Fruit fly (Drosophila melanogaster) whole organism, embryonic: Measurements from ENCODE around the gene CG43880.

Experiments
- ATbp ChIP-seq: fragments of 200-800 bp; sonication (Bioruptor generic); optimal IDR thresholded peaks from 2 replicates; lab custom pipeline; 2017; ENCODE audit warnings: missing biosample characterization, mild to moderate bottlenecking, missing genetic modification characterization, missing genetic modification reagents
- CG10267 ChIP-seq: fragments of 200-800 bp; sonication (Bioruptor generic); optimal IDR thresholded peaks from 2 replicates; lab custom pipeline; 2018; ENCODE audit warnings: missing biosample characterization, mild to moderate bottlenecking, missing genetic modification characterization, moderate library complexity
- CG10979 ChIP-seq: fragments of 200-800 bp; sonication (Bioruptor generic); optimal IDR thresholded peaks from 2 replicates; lab custom pipeline; 2018; ENCODE audit warnings: missing biosample characterization, mild to moderate bottlenecking, missing genetic modification characterization, moderate library complexity
- CG11247 ChIP-seq: fragments of 200-800 bp; sonication (Bioruptor generic); IDR thresholded peaks from 2 replicates; pipeline ENCODE4 v1.3.6; 2022; ENCODE audit warnings: missing biosample characterization, missing genetic modification characterization
- CG11456 ChIP-seq: fragments of 200-800 bp; sonication (Bioruptor generic); IDR thresholded peaks from 3 replicates; pipeline ENCODE4 v1.3.6; 2022; ENCODE audit warnings: missing biosample characterization, missing genetic modification characterization
- CG11723 ChIP-seq: fragments of 200-800 bp; sonication (Bioruptor generic); optimal IDR thresholded peaks from 2 replicates; lab custom pipeline; 2017; ENCODE audit warnings: missing biosample characterization, mild to moderate bottlenecking, missing genetic modification characterization
- CG12155 ChIP-seq: fragments of 200-800 bp; sonication (Bioruptor generic); optimal IDR thresholded peaks from 3 replicates; lab custom pipeline; 2016; ENCODE audit warnings: missing biosample characterization, missing genetic modification characterization
- CG12391 ChIP-seq: fragments of 200-800 bp; sonication (Bioruptor generic); optimal IDR thresholded peaks from 3 replicates; lab custom pipeline; 2018; ENCODE audit warnings: missing biosample characterization, mild to moderate bottlenecking, missing genetic modification characterization, moderate library complexity
- CG13424 ChIP-seq: fragments of 200-800 bp; sonication (Bioruptor generic); optimal IDR thresholded peaks from 2 replicates; lab custom pipeline; 2019; ENCODE audit warnings: missing biosample characterization, mild to moderate bottlenecking, missing genetic modification characterization, moderate library complexity
- CG13894 ChIP-seq: fragments of 200-800 bp; sonication (Bioruptor generic); optimal IDR thresholded peaks from 3 replicates; lab custom pipeline; 2018; ENCODE audit warnings: missing biosample characterization, mild to moderate bottlenecking, missing genetic modification characterization, moderate library complexity
- CG3281 ChIP-seq: fragments of 200-800 bp; sonication (Bioruptor generic); optimal IDR thresholded peaks from 3 replicates; lab custom pipeline; 2017; ENCODE audit warnings: missing biosample characterization, mild to moderate bottlenecking, missing genetic modification characterization
- CG34224 ChIP-seq: fragments of 200-800 bp; sonication (Bioruptor generic); IDR thresholded peaks from 3 replicates; pipeline ENCODE4 v1.3.6; 2022; ENCODE audit warnings: missing biosample characterization, missing genetic modification characterization; ENCODE audit not compliant: partially characterized antibody
- CG5180 ChIP-seq: fragments of 200-800 bp; sonication (Bioruptor generic); optimal IDR thresholded peaks from 3 replicates; lab custom pipeline; 2017; ENCODE audit warnings: missing biosample characterization, missing genetic modification characterization, mild to moderate bottlenecking, moderate library complexity, missing genetic modification reagents
- CG6765 ChIP-seq: fragments of 200-800 bp; sonication (Bioruptor generic); optimal IDR thresholded peaks from 3 replicates; lab custom pipeline; 2017; ENCODE audit warnings: missing biosample characterization, mild to moderate bottlenecking, missing genetic modification characterization
- CG7271 ChIP-seq: fragments of 200-800 bp; sonication (Bioruptor generic); optimal IDR thresholded peaks from 2 replicates; lab custom pipeline; 2018; ENCODE audit warnings: missing biosample characterization, mild to moderate bottlenecking, missing genetic modification characterization, moderate library complexity
- CG8281 ChIP-seq: fragments of 200-800 bp; sonication (Bioruptor generic); optimal IDR thresholded peaks from 2 replicates; lab custom pipeline; 2018; ENCODE audit warnings: missing biosample characterization, mild to moderate bottlenecking, missing genetic modification characterization, moderate library complexity
- CG9609 ChIP-seq: fragments of 200-800 bp; sonication (Bioruptor generic); optimal IDR thresholded peaks from 3 replicates; lab custom pipeline; 2016; ENCODE audit warnings: missing biosample characterization, missing genetic modification characterization
- Camta ChIP-seq: fragments of 200-800 bp; sonication (Bioruptor generic); optimal IDR thresholded peaks from 2 replicates; lab custom pipeline; 2016; ENCODE audit warnings: missing biosample characterization, missing genetic modification characterization
- CoRest ChIP-seq: fragments of 200-800 bp; sonication (Bioruptor generic); optimal IDR thresholded peaks from 3 replicates; lab custom pipeline; 2018; ENCODE audit warnings: missing biosample characterization, mild to moderate bottlenecking, missing genetic modification characterization, moderate library complexity
- D19A ChIP-seq: fragments of 200-800 bp; optimal IDR thresholded peaks from 3 replicates; lab custom pipeline; 2019; ENCODE audit warnings: missing biosample characterization, mild to moderate bottlenecking, missing genetic modification characterization, moderate library complexity
- Deaf1 ChIP-seq: fragments of 200-800 bp; optimal IDR thresholded peaks from 3 replicates; lab custom pipeline; 2019; ENCODE audit warnings: missing biosample characterization, mild to moderate bottlenecking, missing genetic modification characterization, moderate library complexity
- Dek ChIP-seq: fragments of 200-800 bp; sonication (Bioruptor generic); optimal IDR thresholded peaks from 3 replicates; lab custom pipeline; 2019; ENCODE audit warnings: missing biosample characterization, mild to moderate bottlenecking, missing genetic modification characterization, moderate library complexity
- HLHmδ ChIP-seq: fragments of 200-800 bp; sonication (Bioruptor generic); optimal IDR thresholded peaks from 2 replicates; lab custom pipeline; 2018; ENCODE audit warnings: missing biosample characterization, mild to moderate bottlenecking, missing genetic modification characterization, moderate library complexity
- Hey ChIP-seq: fragments of 200-800 bp; sonication (Bioruptor generic); optimal IDR thresholded peaks from 3 replicates; lab custom pipeline; 2018; ENCODE audit warnings: missing biosample characterization, mild to moderate bottlenecking, missing genetic modification characterization
- Nf-YC ChIP-seq: fragments of 200-800 bp; optimal IDR thresholded peaks from 3 replicates; lab custom pipeline; 2019; ENCODE audit warnings: missing biosample characterization, mild to moderate bottlenecking, missing genetic modification characterization, moderate library complexity
- Oli ChIP-seq: fragments of 200-800 bp; sonication (Bioruptor generic); optimal IDR thresholded peaks from 2 replicates; lab custom pipeline; 2018; ENCODE audit warnings: missing biosample characterization, mild to moderate bottlenecking, missing genetic modification characterization, moderate library complexity
- Six4 ChIP-seq: fragments of 200-800 bp; sonication (Bioruptor generic); optimal IDR thresholded peaks from 2 replicates; lab custom pipeline; 2016; ENCODE audit warnings: missing biosample characterization, missing genetic modification characterization
- Sox102F ChIP-seq: fragments of 200-800 bp; sonication (Bioruptor generic); optimal IDR thresholded peaks from 2 replicates; lab custom pipeline; 2018; ENCODE audit warnings: missing biosample characterization, mild to moderate bottlenecking, missing genetic modification characterization, moderate library complexity
- Spps ChIP-seq: fragments of 200-800 bp; sonication (Bioruptor generic); optimal IDR thresholded peaks from 2 replicates; lab custom pipeline; 2018; ENCODE audit warnings: missing biosample characterization, mild to moderate bottlenecking, missing genetic modification characterization
- Usf ChIP-seq: fragments of 200-800 bp; sonication (Bioruptor generic); optimal IDR thresholded peaks from 2 replicates; lab custom pipeline; 2017; ENCODE audit warnings: missing genotype, missing biosample characterization, missing genetic modification characterization
- ac ChIP-seq: fragments of 200-800 bp; sonication (Bioruptor generic); optimal IDR thresholded peaks from 3 replicates; lab custom pipeline; 2017; ENCODE audit warnings: missing biosample characterization, mild to moderate bottlenecking, missing genetic modification characterization
- aop ChIP-seq: fragments of 200-800 bp; sonication (Bioruptor generic); IDR thresholded peaks from 2 replicates; pipeline ENCODE4 v1.3.6; 2022; ENCODE audit warnings: missing biosample characterization, missing genetic modification characterization
- ash1 ChIP-seq: fragments of 200-800 bp; sonication (Bioruptor generic); optimal IDR thresholded peaks from 2 replicates; lab custom pipeline; 2018; ENCODE audit warnings: missing biosample characterization, mild to moderate bottlenecking, missing genetic modification characterization
- chinmo ChIP-seq: fragments of 200-800 bp; sonication (Bioruptor generic); IDR thresholded peaks from 4 replicates; pipeline ENCODE4 v1.3.6; 2022; ENCODE audit warnings: missing biosample characterization, missing genetic modification characterization; ENCODE audit not compliant: partially characterized antibody
- chm ChIP-seq: fragments of 200-800 bp; sonication (Bioruptor generic); IDR thresholded peaks from 2 replicates; pipeline ENCODE4 v1.3.6; 2022; ENCODE audit warnings: missing biosample characterization, missing genetic modification characterization
- danr ChIP-seq: fragments of 200-800 bp; sonication (Bioruptor generic); IDR thresholded peaks from 2 replicates; pipeline ENCODE4 v1.3.6; 2022; ENCODE audit warnings: missing biosample characterization, missing genetic modification characterization
- emc ChIP-seq: fragments of 200-800 bp; sonication (Bioruptor generic); optimal IDR thresholded peaks from 2 replicates; lab custom pipeline; 2016; ENCODE audit warnings: missing biosample characterization, missing genetic modification characterization
- gcm ChIP-seq: fragments of 200-800 bp; sonication (Bioruptor generic); optimal IDR thresholded peaks from 2 replicates; lab custom pipeline; 2019; ENCODE audit warnings: missing biosample characterization, mild to moderate bottlenecking, missing genetic modification characterization, moderate library complexity
- gt ChIP-seq: fragments of 200-800 bp; sonication (Bioruptor generic); IDR thresholded peaks from 2 replicates; pipeline ENCODE4 v1.3.6; 2022; ENCODE audit warnings: missing biosample characterization, missing genetic modification characterization
- jumu ChIP-seq: fragments of 200-800 bp; sonication (Bioruptor generic); optimal IDR thresholded peaks from 3 replicates; lab custom pipeline; 2016; ENCODE audit warnings: missing biosample characterization, missing genetic modification characterization
- oc ChIP-seq: fragments of 200-800 bp; sonication (Bioruptor generic); optimal IDR thresholded peaks from 2 replicates; lab custom pipeline; 2018; ENCODE audit warnings: missing biosample characterization, mild to moderate bottlenecking, missing genetic modification characterization, moderate library complexity
- onecut ChIP-seq: fragments of 200-800 bp; sonication (Bioruptor generic); IDR thresholded peaks from 2 replicates; pipeline ENCODE4 v1.3.6; 2022; ENCODE audit warnings: missing biosample characterization, missing genetic modification characterization
- pho ChIP-seq: fragments of 200-800 bp; sonication (Bioruptor generic); optimal IDR thresholded peaks from 2 replicates; lab custom pipeline; 2016; ENCODE audit warnings: missing biosample characterization, missing genetic modification characterization
- pros ChIP-seq: fragments of 200-800 bp; sonication (Bioruptor generic); optimal IDR thresholded peaks from 3 replicates; lab custom pipeline; 2019; ENCODE audit warnings: missing biosample characterization, mild to moderate bottlenecking, missing genetic modification characterization, moderate library complexity
- ranshi ChIP-seq: fragments of 200-800 bp; sonication (Bioruptor generic); IDR thresholded peaks from 2 replicates; pipeline ENCODE4 v1.3.6; 2022; ENCODE audit warnings: missing biosample characterization, missing genetic modification characterization
- ro ChIP-seq: fragments of 200-800 bp; sonication (Bioruptor generic); IDR thresholded peaks from 2 replicates; pipeline ENCODE4 v1.3.6; 2022; ENCODE audit warnings: missing biosample characterization, missing genetic modification characterization
- scrt ChIP-seq: fragments of 200-800 bp; sonication (Bioruptor generic); optimal IDR thresholded peaks from 2 replicates; lab custom pipeline; 2018; ENCODE audit warnings: missing biosample characterization, mild to moderate bottlenecking, missing genetic modification characterization, moderate library complexity
- sob ChIP-seq: fragments of 200-800 bp; sonication (Bioruptor generic); IDR thresholded peaks from 2 replicates; pipeline ENCODE4 v1.3.6; 2022; ENCODE audit warnings: missing biosample characterization, missing genetic modification characterization
- toy ChIP-seq: fragments of 200-800 bp; sonication (Bioruptor generic); IDR thresholded peaks from 2 replicates; pipeline ENCODE4 v1.3.6; 2022; ENCODE audit warnings: missing biosample characterization, missing genetic modification characterization
- wor ChIP-seq: fragments of 200-800 bp; sonication (Bioruptor generic); IDR thresholded peaks from 2 replicates; pipeline ENCODE4 v1.3.6; 2022; ENCODE audit warnings: missing biosample characterization, missing genetic modification characterization
- zen2 ChIP-seq: fragments of 200-800 bp; sonication (Bioruptor generic); IDR thresholded peaks from 3 replicates; pipeline ENCODE4 v1.3.6; 2022; ENCODE audit warnings: missing biosample characterization, missing genetic modification characterization; ENCODE audit not compliant: partially characterized antibody

Gene CG43880

dm6 chr3L:7935933-7936494 lies 10.1 kb downstream of the CG43880 start, which contains the start of the genes syd and Srp9 (continued):
- TF ChIP-seq CG7271 (tag; lab: Kevin White, UChicago) (no peak), Camta (GFP tag; lab: Kevin White, UChicago) (no peak), ash1 (GFP tag; lab: Kevin White, UChicago) (no peak), ranshi (GFP tag; lab: Robert Waterston, UW) (no peak), toy (GFP tag; lab: Robert Waterston, UW) (no peak), Oli (tag; lab: Kevin White, UChicago) (no peak), CG9609 (GFP tag; lab: Kevin White, UChicago) (no peak), chinmo (GFP tag; lab: Robert Waterston, UW) (no peak), CG12391 (tag; lab: Kevin White, UChicago) (peak; percentile 36), Hey (tag; lab: Kevin White, UChicago) (no peak), pho (GFP tag; lab: Kevin White, UChicago) (no peak), CG5180 (GFP tag; lab: Kevin White, UChicago) (no peak), ac (GFP tag; lab: Kevin White, UChicago) (no peak), jumu (no peak), Usf (no peak), CG10979 (tag; lab: Kevin White, UChicago) (no peak), Sox102F (GFP tag; lab: Kevin White, UChicago) (no peak), gt (GFP tag; lab: Robert Waterston, UW) (no peak), danr (GFP tag; lab: Robert Waterston, UW) (no peak), Six4 (GFP tag; lab: Kevin White, UChicago) (no peak), chm (no peak), onecut (GFP tag; lab: Robert Waterston, UW) (no peak), ATbp (GFP tag; lab: Kevin White, UChicago) (no peak), CG12155 (no peak), CG3281 (GFP tag; lab: Kevin White, UChicago) (no peak), CG11723 (no peak), Deaf1 (tag; lab: Kevin White, UChicago) (no peak), scrt (GFP tag; lab: Kevin White, UChicago) (no peak), ro (GFP tag; lab: Robert Waterston, UW) (no peak), CG13894 (no peak), aop (GFP tag; lab: Robert Waterston, UW) (no peak), CG11456 (GFP tag; lab: Robert Waterston, UW) (no peak), D19A (tag; lab: Kevin White, UChicago) (no peak), emc (GFP tag; lab: Kevin White, UChicago) (no peak), CoRest (tag; lab: Kevin White, UChicago) (no peak), Dek (no peak), CG10267 (tag; lab: Kevin White, UChicago) (peak; percentile 59), CG8281 (tag; lab: Kevin White, UChicago) (no peak), gcm (GFP tag; lab: Kevin White, UChicago) (no peak), sob (GFP tag; lab: Robert Waterston, UW) (no peak), pros (GFP tag; lab: Kevin White, UChicago) (no peak), CG6765 (no peak), CG34224 (no peak), HLHmδ (GFP tag; lab: Kevin White, UChicago) (no peak), CG11247 (GFP tag; lab: Robert Waterston, UW) (no peak), CG13424 (no peak), Nf-YC (tag; lab: Kevin White, UChicago) (peak; percentile 38), zen2 (GFP tag; lab: Robert Waterston, UW) (no peak), wor (GFP tag; lab: Robert Waterston, UW) (no peak), oc (tag; lab: Kevin White, UChicago) (no peak), Spps (tag; lab: Kevin White, UChicago) (no peak)
